Fruit fly (Drosophila melanogaster): Measurements from ENCODE around the gene CG3823.

dm6 chrX:6311516-6311915 lies 7.7 kb downstream of the CG3823 start:
- TF ChIP-seq Dll (optimal IDR thresholded peaks at IDR 0.05) (no peak), psq (optimal IDR thresholded peaks at IDR 0.05) (no peak), usp (GFP tag; optimal IDR thresholded peaks at IDR 0.05) (no peak), EcR (GFP tag; optimal IDR thresholded peaks at IDR 0.05) (no peak), pan (optimal IDR thresholded peaks at IDR 0.05) (no peak), CG8478 (optimal IDR thresholded peaks at IDR 0.05) (no peak)

Data from whole organism.